Fruit fly (Drosophila melanogaster) whole organism, embryonic: ENCODE data around the gene CG31759.
A peak's percentile ranks its signal among the peaks of the same experiment; 100 is the strongest.

Source experiments
- CG11093 ChIP-seq: fragments of 200-800 bp; sonication (Bioruptor generic); IDR thresholded peaks from 3 replicates; pipeline ENCODE4 v1.3.6; 2022; ENCODE audit warnings: missing biosample characterization, missing genetic modification characterization
- CG13287 ChIP-seq: fragments of 200-800 bp; sonication (Bioruptor generic); IDR thresholded peaks from 2 replicates; pipeline ENCODE4 v1.3.6; 2022; ENCODE audit warnings: missing biosample characterization, missing genetic modification characterization; ENCODE audit not compliant: partially characterized antibody
- CG14860 ChIP-seq: fragments of 200-800 bp; sonication (Bioruptor generic); IDR thresholded peaks from 3 replicates; pipeline ENCODE4 v1.3.6; 2022; ENCODE audit warnings: missing biosample characterization, missing genetic modification characterization; ENCODE audit not compliant: partially characterized antibody
- CG14965 ChIP-seq: fragments of 200-800 bp; sonication (Bioruptor generic); optimal IDR thresholded peaks from 2 replicates; lab custom pipeline; 2016; ENCODE audit warnings: missing biosample characterization, missing genetic modification characterization, borderline replicate concordance
- CG17359 ChIP-seq: fragments of 200-800 bp; sonication (Bioruptor generic); optimal IDR thresholded peaks from 3 replicates; lab custom pipeline; 2018; ENCODE audit warnings: missing biosample characterization, mild to moderate bottlenecking, missing genetic modification characterization, moderate library complexity
- CG17802 ChIP-seq: fragments of 200-800 bp; sonication (Bioruptor generic); optimal IDR thresholded peaks from 2 replicates; lab custom pipeline; 2018; ENCODE audit warnings: missing biosample characterization, mild to moderate bottlenecking, missing genetic modification characterization, moderate library complexity
- CG2712 ChIP-seq: fragments of 200-800 bp; optimal IDR thresholded peaks from 3 replicates; lab custom pipeline; 2019; ENCODE audit warnings: missing biosample characterization, mild to moderate bottlenecking, missing genetic modification characterization, moderate library complexity
- CG3163 ChIP-seq: fragments of 200-800 bp; sonication (Bioruptor generic); optimal IDR thresholded peaks from 3 replicates; lab custom pipeline; 2016; ENCODE audit warnings: missing biosample characterization, missing genetic modification characterization
- CG34376 ChIP-seq: fragments of 200-800 bp; sonication (Bioruptor generic); optimal IDR thresholded peaks from 2 replicates; lab custom pipeline; 2018; ENCODE audit warnings: missing biosample characterization, mild to moderate bottlenecking, missing genetic modification characterization
- CG5180 ChIP-seq: fragments of 200-800 bp; sonication (Bioruptor generic); optimal IDR thresholded peaks from 3 replicates; lab custom pipeline; 2017; ENCODE audit warnings: missing biosample characterization, missing genetic modification characterization, mild to moderate bottlenecking, moderate library complexity, missing genetic modification reagents
- CG7271 ChIP-seq: fragments of 200-800 bp; sonication (Bioruptor generic); optimal IDR thresholded peaks from 2 replicates; lab custom pipeline; 2018; ENCODE audit warnings: missing biosample characterization, mild to moderate bottlenecking, missing genetic modification characterization, moderate library complexity
- CG7372 ChIP-seq: fragments of 200-800 bp; sonication (Bioruptor generic); IDR thresholded peaks from 2 replicates; pipeline ENCODE4 v1.3.6; 2022; ENCODE audit warnings: missing biosample characterization, missing genetic modification characterization
- Dll ChIP-seq: fragments of 200-800 bp; sonication (Bioruptor generic); IDR thresholded peaks from 4 replicates; pipeline ENCODE4 v1.3.6; 2022; ENCODE audit warnings: missing biosample characterization, missing genetic modification characterization; ENCODE audit not compliant: partially characterized antibody
- Ets65A ChIP-seq: fragments of 200-800 bp; sonication (Bioruptor generic); peaks from one replicate; lab custom pipeline; 2016; ENCODE audit warnings: missing biosample characterization, missing genetic modification characterization
- Hr51 ChIP-seq, 2 experiments: fragments of 200-800 bp; sonication (Bioruptor generic); optimal IDR thresholded peaks; 2 replicates in 1 of 2; 3 replicates in 1 of 2; lab custom pipeline; 2016 to 2018; ENCODE audit warnings: missing biosample characterization in 2 of 2, missing genetic modification characterization in 2 of 2, mild to moderate bottlenecking in 1 of 2, moderate library complexity in 1 of 2
- Pdp1 ChIP-seq, 2 experiments: fragments of 200-800 bp; sonication (Bioruptor generic); optimal IDR thresholded peaks; 3 replicates each; lab custom pipeline; 2016; ENCODE audit warnings: missing biosample characterization in 2 of 2, missing genetic modification characterization in 2 of 2, mild to moderate bottlenecking in 1 of 2, moderate library complexity in 1 of 2
- Ravus ChIP-seq: fragments of 200-800 bp; sonication (Bioruptor generic); IDR thresholded peaks from 2 replicates; pipeline ENCODE4 v1.3.6; 2022; ENCODE audit warnings: missing biosample characterization, missing genetic modification characterization
- Rx ChIP-seq: fragments of 200-800 bp; sonication (Bioruptor generic); IDR thresholded peaks from 2 replicates; pipeline ENCODE4 v1.3.6; 2022; ENCODE audit warnings: missing biosample characterization, missing genetic modification characterization
- Trl ChIP-seq, 3 experiments: fragments of >200 bp in 2 of 3; fragments of 200-800 bp in 1 of 3; sonication (Bioruptor generic) in 1 of 3; optimal IDR thresholded peaks; 2 replicates in 1 of 3; 3 replicates in 2 of 3; lab custom pipeline; 2016 to 2017; ENCODE audit warnings: missing biosample characterization in 1 of 3, missing genetic modification characterization in 1 of 3
- bab2 ChIP-seq: fragments of 200-800 bp; sonication (Bioruptor generic); optimal IDR thresholded peaks from 2 replicates; lab custom pipeline; 2016; ENCODE audit warnings: missing biosample characterization, missing genetic modification characterization
- cg ChIP-seq: fragments of 200-800 bp; sonication (Bioruptor generic); optimal IDR thresholded peaks from 3 replicates; lab custom pipeline; 2019; ENCODE audit warnings: missing biosample characterization, mild to moderate bottlenecking, missing genetic modification characterization, moderate library complexity
- crp ChIP-seq, 2 experiments: fragments of 200-800 bp; sonication (Bioruptor generic); optimal IDR thresholded peaks; 2 replicates in 1 of 2; 3 replicates in 1 of 2; lab custom pipeline; 2017; ENCODE audit warnings: missing biosample characterization in 2 of 2, missing genetic modification characterization in 2 of 2, mild to moderate bottlenecking in 1 of 2, moderate library complexity in 1 of 2
- eyg ChIP-seq: fragments of 200-800 bp; sonication (Bioruptor generic); optimal IDR thresholded peaks from 3 replicates; lab custom pipeline; 2016; ENCODE audit warnings: missing biosample characterization, missing genetic modification characterization
- lbe ChIP-seq: fragments of 200-800 bp; sonication (Bioruptor generic); optimal IDR thresholded peaks from 2 replicates; lab custom pipeline; 2016; ENCODE audit warnings: missing biosample characterization, mild to moderate bottlenecking, missing genetic modification characterization
- pho ChIP-seq: fragments of 200-800 bp; sonication (Bioruptor generic); optimal IDR thresholded peaks from 2 replicates; lab custom pipeline; 2016; ENCODE audit warnings: missing biosample characterization, missing genetic modification characterization
- pzg ChIP-seq: fragments of 200-800 bp; sonication (Bioruptor generic); optimal IDR thresholded peaks from 3 replicates; lab custom pipeline; 2018; ENCODE audit warnings: missing biosample characterization, mild to moderate bottlenecking, missing genetic modification characterization, moderate library complexity
- ro ChIP-seq: fragments of 200-800 bp; sonication (Bioruptor generic); IDR thresholded peaks from 2 replicates; pipeline ENCODE4 v1.3.6; 2022; ENCODE audit warnings: missing biosample characterization, missing genetic modification characterization
- row ChIP-seq: fragments of 200-800 bp; sonication (Bioruptor generic); IDR thresholded peaks from 3 replicates; pipeline ENCODE4 v1.3.6; 2022; ENCODE audit warnings: missing biosample characterization, missing genetic modification characterization
- stwl ChIP-seq: fragments of 200-800 bp; sonication (Bioruptor generic); optimal IDR thresholded peaks from 3 replicates; lab custom pipeline; 2018; ENCODE audit warnings: missing biosample characterization, mild to moderate bottlenecking, missing genetic modification characterization, moderate library complexity
- vvl ChIP-seq: fragments of 200-800 bp; sonication (Bioruptor generic); IDR thresholded peaks from 2 replicates; pipeline ENCODE4 v1.3.6; 2022; ENCODE audit warnings: missing biosample characterization, missing genetic modification characterization
- zfh1 ChIP-seq: fragments of 200-800 bp; sonication (Bioruptor generic); IDR thresholded peaks from 3 replicates; pipeline ENCODE4 v1.3.6; 2022; ENCODE audit warnings: missing biosample characterization, missing genetic modification characterization

Gene CG31759

dm6 chr2L:12207549-12207948, at the start of gene CG31759:
Gene CG31759, plus strand, starts transcription at chr2L:12207709.
- TF ChIP-seq Ravus (GFP tag; lab: Robert Waterston, UW) (no peak), CG3163 (GFP tag; lab: Kevin White, UChicago) (peak; percentile 11), Dll (GFP tag; lab: Robert Waterston, UW) (0 out of 4 replicates have a peak, but pooled peaks have one; percentile 27), CG13287 (GFP tag; lab: Robert Waterston, UW) (peak; percentile 72), Rx (GFP tag; lab: Robert Waterston, UW) (no peak), pzg (peak; percentile 3), Trl (optimal IDR thresholded peaks at IDR 0.05; lab: Kevin White, UChicago) (peak; percentile 13 to 39), Trl (GFP tag; optimal IDR thresholded peaks at IDR 0.05; lab: Kevin White, UChicago) (no peak), crp (GFP tag; optimal IDR thresholded peaks at IDR 0.05; lab: Kevin White, UChicago) (peak in 1 of 2 experiments; percentile 88), row (GFP tag; lab: Robert Waterston, UW) (no peak), stwl (tag; lab: Kevin White, UChicago) (peak; percentile 5)

dm6 chr2L:12161467-12161866, 46.0 kb upstream of the CG31759 start, which contains the start of gene CG31861:
Gene CG31861, plus strand, starts transcription at chr2L:12161767.
- TF ChIP-seq bab2 (GFP tag; lab: Kevin White, UChicago): no peak
- peak; percentile 89 for TF ChIP-seq Ets65A (GFP tag; lab: Kevin White, UChicago)
- TF ChIP-seq, all 482 proteins: peak for 1

dm6 chr2L:12163941-12164340, 43.6 kb upstream of the CG31759 start, which contains the start of gene ZnT33D:
Gene ZnT33D, plus strand, starts transcription at chr2L:12164241.
- TF ChIP-seq vvl (no peak), CG11093 (GFP tag; lab: Robert Waterston, UW) (no peak), Pdp1 (GFP tag; optimal IDR thresholded peaks at IDR 0.05; lab: Kevin White, UChicago) (no peak), eyg (GFP tag; lab: Kevin White, UChicago) (no peak), CG17359 (tag; lab: Kevin White, UChicago) (no peak), CG14860 (GFP tag; lab: Robert Waterston, UW) (no peak), CG7271 (tag; lab: Kevin White, UChicago) (no peak), CG7372 (GFP tag; lab: Robert Waterston, UW) (no peak)

- no peak for TF ChIP-seq Hr51 (GFP tag; optimal IDR thresholded peaks at IDR 0.05; lab: Kevin White, UChicago)
- no peak for TF ChIP-seq pho (GFP tag; lab: Kevin White, UChicago)
- TF ChIP-seq CG2712 (tag; lab: Kevin White, UChicago): no peak
- TF ChIP-seq Ravus (GFP tag; lab: Robert Waterston, UW): no peak
- TF ChIP-seq CG34376 (GFP tag; lab: Kevin White, UChicago): no peak
- TF ChIP-seq CG17802: no peak
- no peak for TF ChIP-seq CG5180
- no peak for TF ChIP-seq ro
- TF ChIP-seq lbe (GFP tag; lab: Kevin White, UChicago): no peak
- TF ChIP-seq zfh1 (GFP tag; lab: Robert Waterston, UW): no peak
- TF ChIP-seq cg: no peak
- TF ChIP-seq CG7271 (tag; lab: Kevin White, UChicago): no peak
- TF ChIP-seq CG14965 (GFP tag; lab: Kevin White, UChicago): no peak
- TF ChIP-seq eyg (GFP tag; lab: Kevin White, UChicago): no peak
These were observed 37.3 kb upstream of the CG31759 start, which contains the start of gene CG17217 for dm6 chr2L:12170250-12170649. Gene CG17217, plus strand, starts transcription at chr2L:12170550.
